Fruit fly (Drosophila melanogaster): Measurements from ENCODE around the gene Doa.

The Doa gene

dm6 chr3R:28911758-28912157 is 23.9 kb downstream of the Doa start:
- no peak for TF ChIP-seq CG10348 (GFP tag; IDR thresholded peaks at IDR 0.05)
- TF ChIP-seq CG13204 (GFP tag; optimal IDR thresholded peaks at IDR 0.05), result no peak
- peak; percentile 33 for TF ChIP-seq CG9948 (tag; optimal IDR thresholded peaks at IDR 0.05)
- no peak for TF ChIP-seq rn (GFP tag; IDR thresholded peaks at IDR 0.05)
- peak; percentile 62 for TF ChIP-seq Pif1B (GFP tag; optimal IDR thresholded peaks at IDR 0.05)
- no peak for TF ChIP-seq EcR (GFP tag; optimal IDR thresholded peaks at IDR 0.05)
- peak; percentile 86 for TF ChIP-seq CG32121 (GFP tag; IDR thresholded peaks at IDR 0.05)
- peak; percentile 24 for TF ChIP-seq CG8159 (tag; optimal IDR thresholded peaks at IDR 0.05)
- TF ChIP-seq CG17806 (tag; optimal IDR thresholded peaks at IDR 0.05), result peak; percentile 46
- TF ChIP-seq fd96Ca (GFP tag; IDR thresholded peaks at IDR 0.05), result peak; percentile 89
- TF ChIP-seq Snoo (tag; optimal IDR thresholded peaks at IDR 0.05), result no peak
- peak; percentile 88 for TF ChIP-seq CG4496 (GFP tag; IDR thresholded peaks at IDR 0.05)
- no peak for TF ChIP-seq D1 (tag; optimal IDR thresholded peaks at IDR 0.05)
- TF ChIP-seq CG14655 (GFP tag; optimal IDR thresholded peaks at IDR 0.05), result peak; percentile 79
- no peak for TF ChIP-seq CG34367 (tag; optimal IDR thresholded peaks at IDR 0.05)
- TF ChIP-seq gl (tag; optimal IDR thresholded peaks at IDR 0.05), result no peak
- TF ChIP-seq Pif1A (GFP tag; optimal IDR thresholded peaks at IDR 0.05), result peak; percentile 65
- peak; percentile 8 for TF ChIP-seq CG15710 (tag; optimal IDR thresholded peaks at IDR 0.05)
- peak; percentile 43; the same call in 1 of the 2 replicates for TF ChIP-seq CG12605 (GFP tag; IDR thresholded peaks at IDR 0.05)
- TF ChIP-seq CG8301 (tag; optimal IDR thresholded peaks at IDR 0.05), result peak; percentile 74
- peak; percentile 86 for TF ChIP-seq Ets98B (GFP tag; IDR thresholded peaks at IDR 0.05)

dm6 chr3R:28913039-28913438 is 25.2 kb downstream of the Doa start:
- TF ChIP-seq EcR (GFP tag; optimal IDR thresholded peaks at IDR 0.05), result no peak
- peak; percentile 53 for TF ChIP-seq gl (tag; optimal IDR thresholded peaks at IDR 0.05)
- no peak for TF ChIP-seq CG15710 (tag; optimal IDR thresholded peaks at IDR 0.05)
- TF ChIP-seq Pif1B (GFP tag; optimal IDR thresholded peaks at IDR 0.05), result no peak
- no peak for TF ChIP-seq CG34367 (tag; optimal IDR thresholded peaks at IDR 0.05)
- TF ChIP-seq CG12605 (GFP tag; IDR thresholded peaks at IDR 0.05), result no peak
- TF ChIP-seq CG8301 (tag; optimal IDR thresholded peaks at IDR 0.05), result peak; percentile 39
- no peak for TF ChIP-seq CG10348 (GFP tag; IDR thresholded peaks at IDR 0.05)
- no peak for TF ChIP-seq D1 (tag; optimal IDR thresholded peaks at IDR 0.05)
- TF ChIP-seq CG32121 (GFP tag; IDR thresholded peaks at IDR 0.05), result peak; percentile 30; the same call in 1 of the 2 replicates
- no peak for TF ChIP-seq Ets98B (GFP tag; IDR thresholded peaks at IDR 0.05)
- peak; percentile 1 for TF ChIP-seq Pif1A (GFP tag; optimal IDR thresholded peaks at IDR 0.05)
- no peak for TF ChIP-seq CG13204 (GFP tag; optimal IDR thresholded peaks at IDR 0.05)
- no peak for TF ChIP-seq CG9948 (tag; optimal IDR thresholded peaks at IDR 0.05)
- 0 out of 3 replicates have a peak, but pooled peaks have one; percentile 21 for TF ChIP-seq fd96Ca (GFP tag; IDR thresholded peaks at IDR 0.05)
- TF ChIP-seq CG14655 (GFP tag; optimal IDR thresholded peaks at IDR 0.05), result peak; percentile 27
- TF ChIP-seq CG4496 (GFP tag; IDR thresholded peaks at IDR 0.05), result no peak
- no peak for TF ChIP-seq rn (GFP tag; IDR thresholded peaks at IDR 0.05)
- TF ChIP-seq CG8159 (tag; optimal IDR thresholded peaks at IDR 0.05), result no peak
- TF ChIP-seq Snoo (tag; optimal IDR thresholded peaks at IDR 0.05), result no peak
- TF ChIP-seq CG17806 (tag; optimal IDR thresholded peaks at IDR 0.05), result no peak

- TF ChIP-seq Snoo (tag; optimal IDR thresholded peaks at IDR 0.05) (no peak), D1 (tag; optimal IDR thresholded peaks at IDR 0.05) (no peak), CG34367 (tag; optimal IDR thresholded peaks at IDR 0.05) (peak; percentile 59), CG15710 (tag; optimal IDR thresholded peaks at IDR 0.05) (peak; percentile 63), CG9948 (tag; optimal IDR thresholded peaks at IDR 0.05) (no peak), CG8159 (tag; optimal IDR thresholded peaks at IDR 0.05) (peak; percentile 53), CG12605 (GFP tag; IDR thresholded peaks at IDR 0.05) (peak; percentile 71; the same call in 1 of the 2 replicates), CG32121 (GFP tag; IDR thresholded peaks at IDR 0.05) (no peak), gl (tag; optimal IDR thresholded peaks at IDR 0.05) (peak; percentile 90), Pif1A (GFP tag; optimal IDR thresholded peaks at IDR 0.05) (peak; percentile 49), EcR (GFP tag; optimal IDR thresholded peaks at IDR 0.05) (peak; percentile 89), rn (GFP tag; IDR thresholded peaks at IDR 0.05) (no peak), CG10348 (GFP tag; IDR thresholded peaks at IDR 0.05) (no peak), fd96Ca (GFP tag; IDR thresholded peaks at IDR 0.05) (no peak), CG17806 (tag; optimal IDR thresholded peaks at IDR 0.05) (peak; percentile 48), CG8301 (tag; optimal IDR thresholded peaks at IDR 0.05) (no peak), Pif1B (GFP tag; optimal IDR thresholded peaks at IDR 0.05) (no peak), CG13204 (GFP tag; optimal IDR thresholded peaks at IDR 0.05) (peak; percentile 76), CG14655 (GFP tag; optimal IDR thresholded peaks at IDR 0.05) (peak; percentile 72), CG4496 (GFP tag; IDR thresholded peaks at IDR 0.05) (no peak), Ets98B (GFP tag; IDR thresholded peaks at IDR 0.05) (no peak; the same call in 1 of the 2 replicates)
Observed at dm6 chr3R:28913890-28914750, 26.2 kb downstream of the Doa start.

- no peak for TF ChIP-seq CG15710 (tag; optimal IDR thresholded peaks at IDR 0.05)
- TF ChIP-seq CG13204 (GFP tag; optimal IDR thresholded peaks at IDR 0.05), result no peak
- TF ChIP-seq CG32121 (GFP tag; IDR thresholded peaks at IDR 0.05), result no peak
- no peak for TF ChIP-seq fd96Ca (GFP tag; IDR thresholded peaks at IDR 0.05)
Observed at dm6 chr3R:28922744-28923143, 34.9 kb downstream of the Doa start, which contains the start of gene CG11828. CG11828 (plus strand) TSS chr3R:28923044.

- TF ChIP-seq Pif1B (GFP tag; optimal IDR thresholded peaks at IDR 0.05) (no peak), Pif1A (GFP tag; optimal IDR thresholded peaks at IDR 0.05) (no peak), CG13204 (GFP tag; optimal IDR thresholded peaks at IDR 0.05) (no peak), rn (GFP tag; IDR thresholded peaks at IDR 0.05) (no peak), CG15710 (tag; optimal IDR thresholded peaks at IDR 0.05) (no peak), CG34367 (tag; optimal IDR thresholded peaks at IDR 0.05) (no peak), Ets98B (GFP tag; IDR thresholded peaks at IDR 0.05) (no peak), CG8301 (tag; optimal IDR thresholded peaks at IDR 0.05) (no peak), D1 (tag; optimal IDR thresholded peaks at IDR 0.05) (no peak), fd96Ca (GFP tag; IDR thresholded peaks at IDR 0.05) (no peak), EcR (GFP tag; optimal IDR thresholded peaks at IDR 0.05) (no peak), CG8159 (tag; optimal IDR thresholded peaks at IDR 0.05) (no peak), CG4496 (GFP tag; IDR thresholded peaks at IDR 0.05) (no peak), CG32121 (GFP tag; IDR thresholded peaks at IDR 0.05) (no peak), CG10348 (GFP tag; IDR thresholded peaks at IDR 0.05) (no peak), gl (tag; optimal IDR thresholded peaks at IDR 0.05) (no peak), Snoo (tag; optimal IDR thresholded peaks at IDR 0.05) (no peak)
Observed at dm6 chr3R:28950859-28951351, 63.0 kb downstream of the Doa start.
